Fruit fly (Drosophila melanogaster): ENCODE results near the gene scf.

scf gene

DNA sequence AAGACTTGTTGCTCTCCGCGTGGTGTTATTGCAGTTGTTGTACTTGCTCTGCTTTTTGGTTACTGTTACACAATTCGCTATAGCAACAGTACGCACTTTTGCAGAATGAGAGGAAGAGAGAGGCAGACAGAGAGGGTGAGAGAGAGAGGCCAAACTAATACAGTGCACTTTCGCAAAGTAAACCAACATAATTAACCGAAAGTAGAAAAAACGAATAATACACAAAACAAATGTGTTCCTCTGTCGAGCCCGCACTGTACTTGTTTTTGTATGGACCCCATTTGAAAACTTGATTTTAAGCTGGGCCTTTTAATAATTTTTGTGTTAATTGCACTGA, 36.9 kb downstream of the scf start (continued):
- peak; percentile 35 for TF ChIP-seq CG10209 (GFP tag; optimal IDR thresholded peaks at IDR 0.05)
- TF ChIP-seq hkb (optimal IDR thresholded peaks at IDR 0.05) = no peak
- TF ChIP-seq hkb (GFP tag; IDR thresholded peaks at IDR 0.05) = peak; percentile 73
- no peak for TF ChIP-seq ro (GFP tag; IDR thresholded peaks at IDR 0.05)
- TF ChIP-seq zen2 (GFP tag; IDR thresholded peaks at IDR 0.05; ENCODE audit: partially characterized antibody) = no peak
- TF ChIP-seq CG34422 (GFP tag; IDR thresholded peaks at IDR 0.05) = no peak
- no peak for TF ChIP-seq bbx (GFP tag; IDR thresholded peaks at IDR 0.05; ENCODE audit: partially characterized antibody)
- no peak for TF ChIP-seq CG3726 (GFP tag; IDR thresholded peaks at IDR 0.05)
- TF ChIP-seq Mrtf (GFP tag; IDR thresholded peaks at IDR 0.05) = peak; percentile 72; the same call in 2 of the 3 replicates
- no peak for TF ChIP-seq Atf3 (GFP tag; optimal IDR thresholded peaks at IDR 0.05)
- TF ChIP-seq Sry-δ (GFP tag; optimal IDR thresholded peaks at IDR 0.05) = peak; percentile 10
- TF ChIP-seq sima (GFP tag; optimal IDR thresholded peaks at IDR 0.05) = no peak
- TF ChIP-seq tgo (GFP tag; IDR thresholded peaks at IDR 0.05) = peak; percentile 52; the same call in 2 of the 3 replicates
- no peak for TF ChIP-seq CG6254 (GFP tag; optimal IDR thresholded peaks at IDR 0.05)
- peak; percentile 15 for TF ChIP-seq CG9817 (tag; optimal IDR thresholded peaks at IDR 0.05)
- no peak for TF ChIP-seq CG8089 (GFP tag; optimal IDR thresholded peaks at IDR 0.05)
- peak; percentile 37 for TF ChIP-seq pnt (GFP tag; optimal IDR thresholded peaks at IDR 0.05)
- TF ChIP-seq Taf1 (GFP tag; IDR thresholded peaks at IDR 0.05) = peak; percentile 54; the same call in 1 of the 2 replicates
- TF ChIP-seq CG11696 (GFP tag; IDR thresholded peaks at IDR 0.05) = peak; percentile 20; the same call in 1 of the 2 replicates
- TF ChIP-seq onecut (GFP tag; IDR thresholded peaks at IDR 0.05) = peak; percentile 18; the same call in 1 of the 2 replicates
- no peak for TF ChIP-seq CG7928 (GFP tag; optimal IDR thresholded peaks at IDR 0.05)
- TF ChIP-seq CG3995 (GFP tag; optimal IDR thresholded peaks at IDR 0.05) = no peak
- TF ChIP-seq CG8924 (tag; optimal IDR thresholded peaks at IDR 0.05) = no peak
- TF ChIP-seq CG4282 (GFP tag; optimal IDR thresholded peaks at IDR 0.05) = no peak
- peak; percentile 64; the same call in 1 of the 2 replicates for TF ChIP-seq Atf6 (GFP tag; IDR thresholded peaks at IDR 0.05)
- TF ChIP-seq wdn (GFP tag; IDR thresholded peaks at IDR 0.05) = 0 out of 2 replicates have a peak, but pooled peaks have one; percentile 9
- TF ChIP-seq CG7839 (tag; optimal IDR thresholded peaks at IDR 0.05) = peak; percentile 21
- TF ChIP-seq dmrt99B (tag; optimal IDR thresholded peaks at IDR 0.05) = no peak
- TF ChIP-seq bsh (GFP tag; optimal IDR thresholded peaks at IDR 0.05) = no peak
- TF ChIP-seq tup (GFP tag; optimal IDR thresholded peaks at IDR 0.05) = no peak
- no peak for TF ChIP-seq CG2116 (GFP tag; optimal IDR thresholded peaks at IDR 0.05)
- peak; percentile 53 for TF ChIP-seq gem (tag; optimal IDR thresholded peaks at IDR 0.05)
- TF ChIP-seq H15 (GFP tag; IDR thresholded peaks at IDR 0.05) = peak; percentile 59; the same call in 1 of the 3 replicates
- TF ChIP-seq tin (GFP tag; optimal IDR thresholded peaks at IDR 0.05) = peak; percentile 29
- TF ChIP-seq CG7963 (GFP tag; IDR thresholded peaks at IDR 0.05; ENCODE audit: partially characterized antibody) = no peak
- no peak for TF ChIP-seq C15 (GFP tag; IDR thresholded peaks at IDR 0.05)
- no peak for TF ChIP-seq Blimp-1 (GFP tag; optimal IDR thresholded peaks at IDR 0.05)
- no peak for TF ChIP-seq CG16863 (GFP tag; optimal IDR thresholded peaks at IDR 0.05)
- peak; percentile 87 for TF ChIP-seq row (GFP tag; IDR thresholded peaks at IDR 0.05)
- no peak for TF ChIP-seq CG31441 (GFP tag; IDR thresholded peaks at IDR 0.05)
- TF ChIP-seq wek (GFP tag; optimal IDR thresholded peaks at IDR 0.05) = no peak
- TF ChIP-seq CG2875 (GFP tag; optimal IDR thresholded peaks at IDR 0.05) = no peak
- TF ChIP-seq jing (GFP tag; optimal IDR thresholded peaks at IDR 0.05) = no peak
- TF ChIP-seq slou (GFP tag; optimal IDR thresholded peaks at IDR 0.05) = no peak
- TF ChIP-seq CG1024 (GFP tag; IDR thresholded peaks at IDR 0.05) = no peak
- no peak for TF ChIP-seq Doc3 (GFP tag; IDR thresholded peaks at IDR 0.05; ENCODE audit: partially characterized antibody)
- TF ChIP-seq CG14050 (GFP tag; IDR thresholded peaks at IDR 0.05) = peak; percentile 38; the same call in 2 of the 3 replicates
- TF ChIP-seq CG15696 (tag; optimal IDR thresholded peaks at IDR 0.05) = no peak
- TF ChIP-seq CG18619 (GFP tag; optimal IDR thresholded peaks at IDR 0.05) = peak; percentile 19
- TF ChIP-seq HLH54F (GFP tag; optimal IDR thresholded peaks at IDR 0.05) = no peak
- no peak for TF ChIP-seq Usf (GFP tag; optimal IDR thresholded peaks at IDR 0.05)
- no peak for TF ChIP-seq en (GFP tag; optimal IDR thresholded peaks at IDR 0.05)
